Worm (Caenorhabditis elegans): Measurements from ENCODE around the gene nhr-1.

The nhr-1 gene

ce11 chrX:17567378-17567777 is 53.5 kb downstream of the nhr-1 start, which contains the start of gene F39B3.7:
TSS of gene F39B3.7 (minus strand) at chrX:17567478.
- TF ChIP-seq ref-1 (GFP tag; conservative IDR thresholded peaks at IDR 0.05) (no peak), med-1 (GFP tag; optimal IDR thresholded peaks at IDR 0.05; ENCODE audit: insufficient read depth) (no peak), T22C8.4 (GFP tag; IDR thresholded peaks at IDR 0.05) (no peak), cog-1 (tag; optimal IDR thresholded peaks at IDR 0.05) (no peak), tab-1 (GFP tag; IDR thresholded peaks at IDR 0.05) (no peak)
